Worm (Caenorhabditis elegans) whole organism, late embryonic: Measurements from ENCODE around the gene F49E12.7.

Source experiments
- hlh-8 ChIP-seq: sonication (generic microtip); optimal IDR thresholded peaks from 2 replicates; lab custom pipeline; 2016; ENCODE audit warnings: missing genotype, missing genetic modification characterization, missing compliant biosample characterization
- pha-4 ChIP-seq: fragments of 150-350 bp; optimal IDR thresholded peaks from 2 replicates; lab custom pipeline; 2018; ENCODE audit warnings: missing biosample characterization, missing genetic modification reagents, missing genetic modification characterization
- sox-4 ChIP-seq: sonication (generic microtip); optimal IDR thresholded peaks from 2 replicates; lab custom pipeline; 2017; ENCODE audit warnings: mild to moderate bottlenecking, missing genetic modification characterization, inconsistent platforms, missing compliant biosample characterization

DNA sequence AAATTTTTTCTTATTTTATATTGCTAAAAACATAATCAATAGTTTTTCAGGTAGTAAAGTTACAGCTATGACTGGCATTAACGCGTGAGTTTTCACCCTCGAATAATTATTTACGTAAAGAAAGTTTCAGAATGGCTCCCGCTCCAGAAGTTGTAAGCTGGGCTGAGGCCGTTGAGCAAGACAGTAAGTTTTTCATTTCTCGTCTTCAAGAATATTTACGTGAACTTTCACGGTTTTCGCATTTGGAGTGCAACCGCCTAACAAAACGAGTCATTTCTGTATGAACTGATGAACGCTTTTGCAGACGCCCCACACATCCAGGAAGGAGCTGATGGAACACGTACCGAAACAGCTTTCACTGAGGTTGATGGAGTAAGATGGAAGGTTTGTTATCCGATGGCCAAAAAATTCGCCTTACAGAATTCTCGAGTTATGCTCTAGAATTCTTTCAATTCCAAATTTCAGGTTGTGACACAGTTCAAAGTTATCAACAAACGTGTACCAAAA lies 46.8 kb upstream of the F49E12.7 start, which contains the start of gene eif-3.G:
- TF ChIP-seq sox-4, result no peak
- TF ChIP-seq hlh-8 (tag; lab: Kevin White, UChicago), result no peak
- TF ChIP-seq pha-4 (tag; lab: Kevin White, UChicago), result no peak
